Fruit fly (Drosophila melanogaster) whole organism, wandering third instar larva: ENCODE measurements around the gene CG43814.

Source experiments
- GATAd ChIP-seq: sonication (Bioruptor generic); optimal IDR thresholded peaks from 2 replicates; lab custom pipeline; 2016; ENCODE audit warnings: missing biosample characterization, missing genetic modification characterization
- Myc ChIP-seq: fragments of >200 bp; optimal IDR thresholded peaks from 2 replicates; lab custom pipeline; 2017
- OdsH ChIP-seq: fragments of 200-800 bp; sonication (Bioruptor generic); optimal IDR thresholded peaks from 2 replicates; lab custom pipeline; 2016; ENCODE audit warnings: missing biosample characterization, mild to moderate bottlenecking, missing genetic modification characterization
- br ChIP-seq: fragments of 200-800 bp; sonication (Bioruptor generic); optimal IDR thresholded peaks from 2 replicates; lab custom pipeline; 2016; ENCODE audit warnings: missing biosample characterization, missing genetic modification characterization
- ey ChIP-seq: fragments of 200-800 bp; sonication (Bioruptor generic); optimal IDR thresholded peaks from 2 replicates; lab custom pipeline; 2016; ENCODE audit warnings: missing biosample characterization, missing genetic modification characterization
- tai ChIP-seq: sonication (Bioruptor generic); optimal IDR thresholded peaks from 2 replicates; lab custom pipeline; 2016; ENCODE audit warnings: missing biosample characterization, missing genetic modification characterization

- no peak for TF ChIP-seq tai (GFP tag; lab: Kevin White, UChicago)
- TF ChIP-seq OdsH, result no peak
- TF ChIP-seq br, result no peak
- TF ChIP-seq Myc (lab: Kevin White, UChicago), result no peak
- TF ChIP-seq GATAd (GFP tag; lab: Kevin White, UChicago), result no peak
- no peak for TF ChIP-seq ey (GFP tag; lab: Kevin White, UChicago)
Observed at dm6 chr2L:18780911-18781545, 24.1 kb downstream of the CG43814 start.
